Fruit fly (Drosophila melanogaster) whole organism, adult: ENCODE measurements around the gene PGRP-LF.

Experiments
- CG11617 ChIP-seq: fragments of 200-800 bp; sonication (Bioruptor generic); optimal IDR thresholded peaks from 2 replicates; lab custom pipeline; 2017; ENCODE audit warnings: mild to moderate bottlenecking, missing biosample characterization, missing genetic modification reagents, missing genetic modification characterization
- CG12768 ChIP-seq: fragments of 200-800 bp; sonication (Bioruptor generic); optimal IDR thresholded peaks from 2 replicates; lab custom pipeline; 2017; ENCODE audit warnings: missing biosample characterization, missing genetic modification characterization, mild to moderate bottlenecking, moderate library complexity, missing genetic modification reagents
- CG14711 ChIP-seq: fragments of 200-800 bp; sonication (Bioruptor generic); optimal IDR thresholded peaks from 2 replicates; lab custom pipeline; 2018; ENCODE audit warnings: missing biosample characterization, mild to moderate bottlenecking, missing genetic modification characterization, moderate library complexity
- CG1620 ChIP-seq: fragments of 200-800 bp; sonication (Bioruptor generic); optimal IDR thresholded peaks from 2 replicates; lab custom pipeline; 2016; ENCODE audit warnings: missing biosample characterization, missing genetic modification characterization
- CG33017 ChIP-seq: fragments of 200-800 bp; sonication (Bioruptor generic); optimal IDR thresholded peaks from 2 replicates; lab custom pipeline; 2018; ENCODE audit warnings: missing biosample characterization, mild to moderate bottlenecking, missing genetic modification characterization, moderate library complexity
- CG5204 ChIP-seq: fragments of 200-800 bp; sonication (Bioruptor generic); optimal IDR thresholded peaks from 2 replicates; lab custom pipeline; 2016; ENCODE audit warnings: missing biosample characterization, missing genetic modification characterization
- CG7045 ChIP-seq: fragments of 200-800 bp; sonication (Bioruptor generic); optimal IDR thresholded peaks from 2 replicates; lab custom pipeline; 2017; ENCODE audit warnings: missing biosample characterization, mild to moderate bottlenecking, missing genetic modification characterization
- CG7101 ChIP-seq: fragments of 200-800 bp; sonication (Bioruptor generic); optimal IDR thresholded peaks from 2 replicates; lab custom pipeline; 2018; ENCODE audit warnings: missing biosample characterization, mild to moderate bottlenecking, missing genetic modification characterization, moderate library complexity
- Clk ChIP-seq: fragments of 200-800 bp; sonication (Bioruptor generic); optimal IDR thresholded peaks from 2 replicates; lab custom pipeline; 2017; ENCODE audit warnings: missing biosample characterization, missing genetic modification characterization
- Crg-1 ChIP-seq: fragments of 200-800 bp; sonication (Bioruptor generic); optimal IDR thresholded peaks from 2 replicates; lab custom pipeline; 2016; ENCODE audit warnings: missing biosample characterization, missing genetic modification characterization
- Hr96 ChIP-seq: fragments of 200-800 bp; sonication (Bioruptor generic); optimal IDR thresholded peaks from 2 replicates; lab custom pipeline; 2016; ENCODE audit warnings: missing biosample characterization, missing genetic modification characterization
- Mnt ChIP-seq: fragments of 200-800 bp; sonication (Bioruptor generic); optimal IDR thresholded peaks from 2 replicates; lab custom pipeline; 2016; ENCODE audit warnings: missing biosample characterization, mild to moderate bottlenecking, missing genetic modification characterization
- bab1 ChIP-seq: fragments of 200-800 bp; sonication (Bioruptor generic); optimal IDR thresholded peaks from 3 replicates; lab custom pipeline; 2019; ENCODE audit warnings: missing biosample characterization, mild to moderate bottlenecking, missing genetic modification characterization, moderate library complexity
- cic ChIP-seq: fragments of 200-800 bp; sonication (Bioruptor generic); optimal IDR thresholded peaks from 2 replicates; lab custom pipeline; 2017; ENCODE audit warnings: missing biosample characterization, mild to moderate bottlenecking, missing genetic modification characterization, moderate library complexity
- cnc ChIP-seq, 2 experiments: fragments of >200 bp; optimal IDR thresholded peaks; 2 replicates each; lab custom pipeline; 2017
- kay ChIP-seq: fragments of 200-800 bp; sonication (Bioruptor generic); peaks from one replicate; lab custom pipeline; 2016; ENCODE audit warnings: missing biosample characterization, missing genetic modification characterization, borderline replicate concordance
- ovo ChIP-seq: fragments of 200-800 bp; sonication (Bioruptor generic); optimal IDR thresholded peaks from 2 replicates; lab custom pipeline; 2016; ENCODE audit warnings: missing biosample characterization, missing genetic modification characterization
- pad ChIP-seq: fragments of 200-800 bp; sonication (Bioruptor generic); optimal IDR thresholded peaks from 3 replicates; lab custom pipeline; 2017; ENCODE audit warnings: missing biosample characterization, missing genetic modification characterization, mild to moderate bottlenecking, moderate library complexity, missing genetic modification reagents
- tj ChIP-seq: fragments of 200-800 bp; sonication (Bioruptor generic); optimal IDR thresholded peaks from 3 replicates; lab custom pipeline; 2017; ENCODE audit warnings: missing biosample characterization, mild to moderate bottlenecking, missing genetic modification characterization, moderate library complexity
- toe ChIP-seq: fragments of 200-800 bp; sonication (Bioruptor generic); optimal IDR thresholded peaks from 2 replicates; lab custom pipeline; 2016; ENCODE audit warnings: missing biosample characterization, missing genetic modification characterization

Gene PGRP-LF

dm6 chr3L:9396704-9397103 lies 47.3 kb downstream of the PGRP-LF start:
- no peak for TF ChIP-seq CG12768
- TF ChIP-seq ovo (GFP tag; lab: Kevin White, UChicago), result no peak
- peak; percentile 37 for TF ChIP-seq tj (GFP tag; lab: Kevin White, UChicago)

dm6 chr3L:9397156-9397555 lies 47.7 kb downstream of the PGRP-LF start:
- TF ChIP-seq cnc (optimal IDR thresholded peaks at IDR 0.05; lab: Kevin White, UChicago) (no peak), pad (GFP tag; lab: Kevin White, UChicago) (peak; percentile 74), Clk (GFP tag; lab: Kevin White, UChicago) (peak; percentile 72), Mnt (GFP tag; lab: Kevin White, UChicago) (peak; percentile 77), toe (peak; percentile 36), Crg-1 (GFP tag; lab: Kevin White, UChicago) (peak; percentile 86), Hr96 (no peak), cic (GFP tag; lab: Kevin White, UChicago) (peak; percentile 92), CG11617 (peak; percentile 72), tj (GFP tag; lab: Kevin White, UChicago) (no peak), CG33017 (tag; lab: Kevin White, UChicago) (peak; percentile 76), CG14711 (tag; lab: Kevin White, UChicago) (peak; percentile 68), CG12768 (peak; percentile 94), CG1620 (GFP tag; lab: Kevin White, UChicago) (peak; percentile 69), kay (GFP tag; lab: Kevin White, UChicago) (peak; percentile 92), CG5204 (GFP tag; lab: Kevin White, UChicago) (no peak), bab1 (GFP tag; lab: Kevin White, UChicago) (peak; percentile 57), ovo (GFP tag; lab: Kevin White, UChicago) (peak; percentile 93), CG7101 (tag; lab: Kevin White, UChicago) (peak; percentile 88), CG7045 (GFP tag; lab: Kevin White, UChicago) (peak; percentile 92)

- TF ChIP-seq CG5204 (GFP tag; lab: Kevin White, UChicago) (no peak), CG14711 (tag; lab: Kevin White, UChicago) (no peak), tj (GFP tag; lab: Kevin White, UChicago) (no peak), cnc (optimal IDR thresholded peaks at IDR 0.05; lab: Kevin White, UChicago) (no peak), ovo (GFP tag; lab: Kevin White, UChicago) (no peak), Mnt (GFP tag; lab: Kevin White, UChicago) (no peak), CG7045 (GFP tag; lab: Kevin White, UChicago) (no peak), pad (GFP tag; lab: Kevin White, UChicago) (no peak), kay (GFP tag; lab: Kevin White, UChicago) (no peak), cic (GFP tag; lab: Kevin White, UChicago) (no peak), CG11617 (no peak), Crg-1 (GFP tag; lab: Kevin White, UChicago) (no peak), CG7101 (tag; lab: Kevin White, UChicago) (no peak), bab1 (GFP tag; lab: Kevin White, UChicago) (no peak), CG1620 (GFP tag; lab: Kevin White, UChicago) (no peak), Hr96 (no peak)
Observed at dm6 chr3L:9398028-9398427, 48.6 kb downstream of the PGRP-LF start.

dm6 chr3L:9398435-9398981 lies 49.1 kb downstream of the PGRP-LF start:
- TF ChIP-seq pad (GFP tag; lab: Kevin White, UChicago), result no peak
- no peak for TF ChIP-seq tj (GFP tag; lab: Kevin White, UChicago)
- TF ChIP-seq CG7045 (GFP tag; lab: Kevin White, UChicago), result peak; percentile 45
- TF ChIP-seq ovo (GFP tag; lab: Kevin White, UChicago), result no peak
- no peak for TF ChIP-seq CG11617
- TF ChIP-seq toe, result no peak

- TF ChIP-seq CG33017 (tag; lab: Kevin White, UChicago), result peak; percentile 49
- TF ChIP-seq bab1 (GFP tag; lab: Kevin White, UChicago), result peak; percentile 42
- TF ChIP-seq cnc (optimal IDR thresholded peaks at IDR 0.05; lab: Kevin White, UChicago), result no peak
- peak; percentile 39 for TF ChIP-seq ovo (GFP tag; lab: Kevin White, UChicago)
- no peak for TF ChIP-seq pad (GFP tag; lab: Kevin White, UChicago)
- TF ChIP-seq CG11617, result peak; percentile 76
- TF ChIP-seq Hr96, result no peak
- peak; percentile 38 for TF ChIP-seq cic (GFP tag; lab: Kevin White, UChicago)
- TF ChIP-seq CG1620 (GFP tag; lab: Kevin White, UChicago), result peak; percentile 49
- TF ChIP-seq kay (GFP tag; lab: Kevin White, UChicago), result peak; percentile 98
- TF ChIP-seq CG5204 (GFP tag; lab: Kevin White, UChicago), result no peak
- peak; percentile 33 for TF ChIP-seq Crg-1 (GFP tag; lab: Kevin White, UChicago)
- TF ChIP-seq CG14711 (tag; lab: Kevin White, UChicago), result peak; percentile 43
- peak; percentile 63 for TF ChIP-seq Mnt (GFP tag; lab: Kevin White, UChicago)
- TF ChIP-seq CG7101 (tag; lab: Kevin White, UChicago), result peak; percentile 37
Observed at dm6 chr3L:9399013-9399750, 49.8 kb downstream of the PGRP-LF start, which contains the start of gene CG4080. CG4080 (minus strand) TSS chr3L:9399227.

dm6 chr3L:9399855-9400254 lies 50.4 kb downstream of the PGRP-LF start:
- TF ChIP-seq CG7045 (GFP tag; lab: Kevin White, UChicago) (no peak), Hr96 (no peak), kay (GFP tag; lab: Kevin White, UChicago) (no peak), cnc (optimal IDR thresholded peaks at IDR 0.05; lab: Kevin White, UChicago) (no peak), CG11617 (no peak), CG7101 (tag; lab: Kevin White, UChicago) (no peak), CG5204 (GFP tag; lab: Kevin White, UChicago) (no peak), cic (GFP tag; lab: Kevin White, UChicago) (no peak), CG33017 (tag; lab: Kevin White, UChicago) (no peak), toe (no peak), pad (GFP tag; lab: Kevin White, UChicago) (no peak), Clk (GFP tag; lab: Kevin White, UChicago) (no peak), bab1 (GFP tag; lab: Kevin White, UChicago) (no peak), ovo (GFP tag; lab: Kevin White, UChicago) (no peak)
